Worm (Caenorhabditis elegans): ENCODE measurements around the gene C01G12.7.

Gene C01G12.7

ce11 chrII:14620730-14621129 lies 29.0 kb upstream of the C01G12.7 start:
- TF ChIP-seq lin-54 (GFP tag; optimal IDR thresholded peaks at IDR 0.05) (no peak), F55B11.4 (tag; optimal IDR thresholded peaks at IDR 0.05; ENCODE audit: borderline replicate concordance, insufficient read depth) (no peak), bed-1 (GFP tag; IDR thresholded peaks at IDR 0.05) (no peak), B0261.1 (tag; optimal IDR thresholded peaks at IDR 0.05) (no peak), lin-26 (GFP tag; IDR thresholded peaks at IDR 0.05) (no peak), K11D2.4 (GFP tag; IDR thresholded peaks at IDR 0.05) (no peak), lag-1 (GFP tag; IDR thresholded peaks at IDR 0.05) (no peak), B0019.2 (GFP tag; conservative IDR thresholded peaks at IDR 0.05) (no peak), ama-1 (optimal IDR thresholded peaks at IDR 0.05) (no peak), ama-1 (GFP tag; optimal IDR thresholded peaks at IDR 0.05) (no peak)

ce11 chrII:14619806-14620205 lies 28.1 kb upstream of the C01G12.7 start:
- no peak for TF ChIP-seq somi-1 (GFP tag; optimal IDR thresholded peaks at IDR 0.05)
- no peak for TF ChIP-seq F10E7.11 (tag; optimal IDR thresholded peaks at IDR 0.05)
- no peak for TF ChIP-seq attf-5 (GFP tag; optimal IDR thresholded peaks at IDR 0.05)
- TF ChIP-seq tbp1 (GFP tag; optimal IDR thresholded peaks at IDR 0.05), result no peak
- no peak for TF ChIP-seq ceh-91 (GFP tag; IDR thresholded peaks at IDR 0.05)
- TF ChIP-seq Y53F4B.3 (GFP tag; IDR thresholded peaks at IDR 0.05), result no peak
- no peak for TF ChIP-seq nhr-80 (tag; optimal IDR thresholded peaks at IDR 0.05)
- no peak for TF ChIP-seq C17E4.6 (GFP tag; IDR thresholded peaks at IDR 0.05)
- no peak for TF ChIP-seq ets-4 (GFP tag; optimal IDR thresholded peaks at IDR 0.05)
- no peak for TF ChIP-seq chd-7 (tag; optimal IDR thresholded peaks at IDR 0.05)
- TF ChIP-seq rpc-1 (optimal IDR thresholded peaks at IDR 0.05), result no peak
- TF ChIP-seq rpc-1 (tag; optimal IDR thresholded peaks at IDR 0.05), result no peak
- TF ChIP-seq cebp-2 (GFP tag; IDR thresholded peaks at IDR 0.05), result no peak
- no peak for TF ChIP-seq hrde-1 (tag; optimal IDR thresholded peaks at IDR 0.05; ENCODE audit: borderline replicate concordance)

- TF ChIP-seq xnd-1 (tag; optimal IDR thresholded peaks at IDR 0.05), result no peak
- TF ChIP-seq bed-1 (GFP tag; IDR thresholded peaks at IDR 0.05), result no peak
- TF ChIP-seq hlh-12 (tag; optimal IDR thresholded peaks at IDR 0.05), result no peak
- no peak for TF ChIP-seq snpc-4 (GFP tag; optimal IDR thresholded peaks at IDR 0.05)
- TF ChIP-seq snpc-4 (tag; optimal IDR thresholded peaks at IDR 0.05), result no peak
- no peak for TF ChIP-seq nfya-1 (tag; optimal IDR thresholded peaks at IDR 0.05; ENCODE audit: borderline replicate concordance, insufficient read depth)
- TF ChIP-seq ZK185.1 (tag; optimal IDR thresholded peaks at IDR 0.05; ENCODE audit: poor library complexity, severe bottlenecking), result no peak
- TF ChIP-seq ceh-27 (GFP tag; optimal IDR thresholded peaks at IDR 0.05), result no peak
- TF ChIP-seq madf-3 (GFP tag; IDR thresholded peaks at IDR 0.05), result no peak
- TF ChIP-seq F57A8.1 (GFP tag; optimal IDR thresholded peaks at IDR 0.05), result no peak
- no peak for TF ChIP-seq nfya-2 (GFP tag; IDR thresholded peaks at IDR 0.05)
- no peak for TF ChIP-seq ceh-91 (GFP tag; IDR thresholded peaks at IDR 0.05)
- no peak for TF ChIP-seq let-607 (tag; optimal IDR thresholded peaks at IDR 0.05)
- TF ChIP-seq egl-44 (GFP tag; IDR thresholded peaks at IDR 0.05), result no peak
- TF ChIP-seq egrh-3 (GFP tag; IDR thresholded peaks at IDR 0.05), result no peak
- no peak for TF ChIP-seq athp-1 (tag; optimal IDR thresholded peaks at IDR 0.05)
- no peak for TF ChIP-seq unc-130 (GFP tag; optimal IDR thresholded peaks at IDR 0.05)
- no peak for TF ChIP-seq B0035.1 (tag; optimal IDR thresholded peaks at IDR 0.05)
- TF ChIP-seq ceh-100 (GFP tag; IDR thresholded peaks at IDR 0.05), result no peak
Observed at ce11 chrII:14618764-14619163, 27.1 kb upstream of the C01G12.7 start.

Data from whole organism, young adult.